Fruit fly (Drosophila melanogaster) whole organism, adult: ENCODE results near the gene CG42495.
A peak's percentile ranks its signal among the peaks of the same experiment; 100 is the strongest.

Experiments
- CG7045 ChIP-seq: fragments of 200-800 bp; sonication (Bioruptor generic); optimal IDR thresholded peaks from 2 replicates; lab custom pipeline; 2017; ENCODE audit warnings: missing biosample characterization, mild to moderate bottlenecking, missing genetic modification characterization
- kay ChIP-seq: fragments of 200-800 bp; sonication (Bioruptor generic); peaks from one replicate; lab custom pipeline; 2016; ENCODE audit warnings: missing biosample characterization, missing genetic modification characterization, borderline replicate concordance
- pad ChIP-seq: fragments of 200-800 bp; sonication (Bioruptor generic); optimal IDR thresholded peaks from 3 replicates; lab custom pipeline; 2017; ENCODE audit warnings: missing biosample characterization, missing genetic modification characterization, mild to moderate bottlenecking, moderate library complexity, missing genetic modification reagents

DNA sequence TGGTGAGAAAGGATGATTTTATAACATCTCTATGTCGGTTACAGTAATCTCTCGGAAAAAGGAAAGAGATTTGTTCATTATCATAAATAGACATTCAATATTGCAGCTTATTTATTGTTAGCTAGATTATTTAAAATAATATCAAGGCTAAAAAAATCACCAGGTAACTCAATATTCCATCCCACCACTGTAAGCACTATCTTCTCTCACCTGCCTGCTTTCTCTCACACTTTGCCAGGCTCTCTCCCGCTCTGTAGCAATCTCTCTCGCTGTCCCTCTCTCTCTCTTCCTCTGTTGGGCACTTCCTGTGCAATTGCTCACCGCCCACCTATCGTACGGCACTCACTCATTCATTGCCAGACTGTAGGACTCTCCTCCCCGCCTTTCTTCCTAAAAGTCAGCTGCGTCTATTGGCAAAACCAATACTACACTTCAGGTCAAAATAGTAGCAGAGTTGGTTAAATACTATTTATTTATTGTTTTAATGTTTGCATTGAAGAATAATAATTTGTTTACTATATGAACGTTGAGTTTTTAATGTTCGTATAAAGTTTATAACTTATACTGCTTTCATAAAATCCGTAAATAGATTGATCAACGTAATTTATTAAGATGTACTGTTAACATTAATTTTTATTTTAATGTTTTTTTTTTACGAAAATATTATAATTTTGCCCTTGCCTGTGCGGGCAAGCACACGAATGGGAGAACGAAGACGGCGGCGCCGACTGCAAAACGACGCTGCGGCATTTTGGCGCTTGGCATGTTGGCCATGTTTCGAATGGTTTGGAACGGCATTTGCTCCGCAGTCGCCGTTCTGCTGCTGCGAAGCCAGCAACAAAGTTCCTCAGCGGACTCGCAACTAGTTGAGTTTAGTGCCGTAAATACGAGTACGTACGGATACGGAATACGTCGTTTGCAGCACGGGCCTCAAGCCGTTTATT is 26.3 kb upstream of the CG42495 start:
- TF ChIP-seq CG7045 (GFP tag; lab: Kevin White, UChicago) (peak; percentile 96), pad (GFP tag; lab: Kevin White, UChicago) (peak; percentile 83), kay (GFP tag; lab: Kevin White, UChicago) (peak; percentile 98)
